1 fruit fly cellular context compared by ENCODE assay signal in genomic region chr3R:24100717-24101116, dm6.
A peak's percentile ranks its signal among the peaks of the same experiment; 100 is the strongest.
TF ChIP-seq lines count a peak whose summit lies in the region.

No protein-coding gene starts in this region.

TF ChIP-seq in whole organism, embryonic, 481 proteins besides CTCF, POLR2A, EP300 and RAD21 (continued from another document and continues in another):
- TF ChIP-seq CG18262 (tag; optimal IDR thresholded peaks at IDR 0.05; lab: Kevin White, UChicago) (peak; percentile 22), sna (GFP tag; IDR thresholded peaks at IDR 0.05; lab: Robert Waterston, UW; ENCODE audit: partially characterized antibody) (no peak), CG14050 (GFP tag; IDR thresholded peaks at IDR 0.05; lab: Robert Waterston, UW) (no peak), Hr3 (GFP tag; optimal IDR thresholded peaks at IDR 0.05; lab: Kevin White, UChicago) (no peak), CG12219 (GFP tag; optimal IDR thresholded peaks at IDR 0.05; lab: Kevin White, UChicago) (no peak), CG15269 (tag; optimal IDR thresholded peaks at IDR 0.05; lab: Kevin White, UChicago) (peak; percentile 57), mld (GFP tag; IDR thresholded peaks at IDR 0.05; lab: Robert Waterston, UW; ENCODE audit: partially characterized antibody) (no peak), CG1832 (GFP tag; optimal IDR thresholded peaks at IDR 0.05; lab: Kevin White, UChicago) (no peak), CG1233 (GFP tag; optimal IDR thresholded peaks at IDR 0.05; lab: Kevin White, UChicago) (no peak), CG33213 (GFP tag; optimal IDR thresholded peaks at IDR 0.05; lab: Kevin White, UChicago) (no peak), CG4820 (GFP tag; optimal IDR thresholded peaks at IDR 0.05; lab: Kevin White, UChicago) (no peak), Aef1 (GFP tag; IDR thresholded peaks at IDR 0.05; lab: Robert Waterston, UW) (no peak), CG4282 (GFP tag; optimal IDR thresholded peaks at IDR 0.05; lab: Kevin White, UChicago) (no peak), Dp (GFP tag; optimal IDR thresholded peaks at IDR 0.05; lab: Kevin White, UChicago) (no peak), tx (GFP tag; optimal IDR thresholded peaks at IDR 0.05; lab: Kevin White, UChicago) (no peak), Dfd (GFP tag; optimal IDR thresholded peaks at IDR 0.05; lab: Kevin White, UChicago) (no peak), insv (GFP tag; optimal IDR thresholded peaks at IDR 0.05; lab: Kevin White, UChicago) (no peak), Blimp-1 (GFP tag; optimal IDR thresholded peaks at IDR 0.05; lab: Kevin White, UChicago) (peak; percentile 2), pzg (GFP tag; optimal IDR thresholded peaks at IDR 0.05; lab: Kevin White, UChicago) (no peak), CG3065 (GFP tag; optimal IDR thresholded peaks at IDR 0.05; lab: Kevin White, UChicago) (no peak), aop (GFP tag; IDR thresholded peaks at IDR 0.05; lab: Robert Waterston, UW) (no peak), Trl (optimal IDR thresholded peaks at IDR 0.05; lab: Kevin White, UChicago) (no peak), Trl (GFP tag; optimal IDR thresholded peaks at IDR 0.05; lab: Kevin White, UChicago) (no peak), CG8765 (GFP tag; IDR thresholded peaks at IDR 0.05; lab: Robert Waterston, UW) (no peak), br (optimal IDR thresholded peaks at IDR 0.05; lab: Kevin White, UChicago) (no peak), CG5953 (GFP tag; IDR thresholded peaks at IDR 0.05; lab: Robert Waterston, UW) (no peak), CG32767 (GFP tag; IDR thresholded peaks at IDR 0.05; lab: Robert Waterston, UW) (no peak), ssp (GFP tag; IDR thresholded peaks at IDR 0.05; lab: Robert Waterston, UW) (no peak), CG9817 (tag; optimal IDR thresholded peaks at IDR 0.05; lab: Kevin White, UChicago) (no peak), CG2875 (GFP tag; optimal IDR thresholded peaks at IDR 0.05; lab: Kevin White, UChicago) (no peak), gem (tag; optimal IDR thresholded peaks at IDR 0.05; lab: Kevin White, UChicago) (peak; percentile 43), CG2120 (GFP tag; optimal IDR thresholded peaks at IDR 0.05; lab: Kevin White, UChicago) (peak; percentile 56), Mrtf (GFP tag; IDR thresholded peaks at IDR 0.05; lab: Robert Waterston, UW) (no peak), ro (GFP tag; IDR thresholded peaks at IDR 0.05; lab: Robert Waterston, UW) (no peak), CG17361 (GFP tag; IDR thresholded peaks at IDR 0.05; lab: Robert Waterston, UW) (0 out of 3 replicates have a peak, but pooled peaks have one; percentile 21), lov (optimal IDR thresholded peaks at IDR 0.05; lab: Kevin White, UChicago) (no peak), lov (GFP tag; IDR thresholded peaks at IDR 0.05; lab: Robert Waterston, UW) (no peak), Awh (GFP tag; IDR thresholded peaks at IDR 0.05; lab: Robert Waterston, UW) (no peak), CG32772 (GFP tag; IDR thresholded peaks at IDR 0.05; lab: Robert Waterston, UW) (0 out of 2 replicates have a peak, but pooled peaks have one; percentile 18), Dip3 (GFP tag; optimal IDR thresholded peaks at IDR 0.05; lab: Kevin White, UChicago) (peak; percentile 47), CG42726 (GFP tag; IDR thresholded peaks at IDR 0.05; lab: Robert Waterston, UW; ENCODE audit: partially characterized antibody) (no peak), sisA (GFP tag; IDR thresholded peaks at IDR 0.05; lab: Robert Waterston, UW) (peak; percentile 40; the same call in 1 of the 2 replicates), Kr (GFP tag; optimal IDR thresholded peaks at IDR 0.05; lab: Kevin White, UChicago) (no peak), Sry-δ (GFP tag; optimal IDR thresholded peaks at IDR 0.05; lab: Kevin White, UChicago) (no peak), CG12236 (GFP tag; optimal IDR thresholded peaks at IDR 0.05; lab: Kevin White, UChicago) (no peak), CG11560 (tag; IDR thresholded peaks at IDR 0.05; lab: Robert Waterston, UW) (no peak), CG4854 (GFP tag; optimal IDR thresholded peaks at IDR 0.05; lab: Kevin White, UChicago) (no peak), CG11456 (GFP tag; IDR thresholded peaks at IDR 0.05; lab: Robert Waterston, UW) (peak; percentile 65; the same call in 2 of the 3 replicates), CG2199 (GFP tag; IDR thresholded peaks at IDR 0.05; lab: Robert Waterston, UW) (no peak), CG4424 (GFP tag; optimal IDR thresholded peaks at IDR 0.05; lab: Kevin White, UChicago) (no peak), CG11398 (GFP tag; optimal IDR thresholded peaks at IDR 0.05; lab: Kevin White, UChicago) (no peak), dpn (GFP tag; optimal IDR thresholded peaks at IDR 0.05; lab: Kevin White, UChicago) (peak in 1 of 2 experiments; percentile 15), amos (GFP tag; IDR thresholded peaks at IDR 0.05; lab: Robert Waterston, UW; ENCODE audit: partially characterized antibody) (no peak; the same call in 1 of the 2 replicates), CG12104 (GFP tag; optimal IDR thresholded peaks at IDR 0.05; lab: Kevin White, UChicago) (no peak), PHDP (tag; optimal IDR thresholded peaks at IDR 0.05; lab: Kevin White, UChicago) (peak; percentile 37), Spps (tag; optimal IDR thresholded peaks at IDR 0.05; lab: Kevin White, UChicago) (no peak), sim (GFP tag; IDR thresholded peaks at IDR 0.05; lab: Robert Waterston, UW) (no peak), ase (GFP tag; IDR thresholded peaks at IDR 0.05; lab: Robert Waterston, UW) (no peak), CG15514 (GFP tag; optimal IDR thresholded peaks at IDR 0.05; lab: Kevin White, UChicago) (no peak), CG12769 (tag; optimal IDR thresholded peaks at IDR 0.05; lab: Kevin White, UChicago) (peak; percentile 31), ranshi (GFP tag; IDR thresholded peaks at IDR 0.05; lab: Robert Waterston, UW) (no peak), zen (tag; optimal IDR thresholded peaks at IDR 0.05; lab: Kevin White, UChicago) (no peak), Dad (GFP tag; optimal IDR thresholded peaks at IDR 0.05; lab: Kevin White, UChicago) (no peak), ems (GFP tag; optimal IDR thresholded peaks at IDR 0.05; lab: Kevin White, UChicago) (no peak), wdn (GFP tag; IDR thresholded peaks at IDR 0.05; lab: Robert Waterston, UW) (no peak), CG30431 (GFP tag; optimal IDR thresholded peaks at IDR 0.05; lab: Kevin White, UChicago) (no peak), Hmr (GFP tag; optimal IDR thresholded peaks at IDR 0.05; lab: Kevin White, UChicago) (peak; percentile 35), hb (GFP tag; IDR thresholded peaks at IDR 0.05; lab: Robert Waterston, UW; ENCODE audit: partially characterized antibody) (no peak), Bdp1 (GFP tag; optimal IDR thresholded peaks at IDR 0.05; lab: Kevin White, UChicago) (no peak), CG18764 (GFP tag; optimal IDR thresholded peaks at IDR 0.05; lab: Kevin White, UChicago) (no peak), Poxn (GFP tag; IDR thresholded peaks at IDR 0.05; lab: Robert Waterston, UW) (no peak), CG2678 (tag; optimal IDR thresholded peaks at IDR 0.05; lab: Kevin White, UChicago) (peak; percentile 28), fd64A (GFP tag; optimal IDR thresholded peaks at IDR 0.05; lab: Kevin White, UChicago) (no peak), CG2129 (GFP tag; IDR thresholded peaks at IDR 0.05; lab: Robert Waterston, UW; ENCODE audit: partially characterized antibody) (no peak), CG8944 (GFP tag; optimal IDR thresholded peaks at IDR 0.05; lab: Kevin White, UChicago) (no peak), CG6854 (GFP tag; optimal IDR thresholded peaks at IDR 0.05; lab: Kevin White, UChicago) (no peak), NfI (GFP tag; optimal IDR thresholded peaks at IDR 0.05; lab: Kevin White, UChicago) (no peak), CG10462 (GFP tag; optimal IDR thresholded peaks at IDR 0.05; lab: Kevin White, UChicago) (no peak), kay (GFP tag; optimal IDR thresholded peaks at IDR 0.05; lab: Kevin White, UChicago) (peak; percentile 8), unpg (GFP tag; optimal IDR thresholded peaks at IDR 0.05; lab: Kevin White, UChicago) (peak; percentile 27), cad (GFP tag; optimal IDR thresholded peaks at IDR 0.05; lab: Kevin White, UChicago) (no peak), ewg (GFP tag; optimal IDR thresholded peaks at IDR 0.05; lab: Kevin White, UChicago) (no peak), Rfx (GFP tag; IDR thresholded peaks at IDR 0.05; lab: Robert Waterston, UW) (peak; percentile 60), HmgD (GFP tag; optimal IDR thresholded peaks at IDR 0.05; lab: Kevin White, UChicago) (no peak), vfl (GFP tag; optimal IDR thresholded peaks at IDR 0.05; lab: Kevin White, UChicago) (no peak), Med (GFP tag; lab: Kevin White, UChicago) (peak; percentile 86), CG17328 (GFP tag; IDR thresholded peaks at IDR 0.05; lab: Robert Waterston, UW) (no peak), CG13287 (GFP tag; IDR thresholded peaks at IDR 0.05; lab: Robert Waterston, UW; ENCODE audit: partially characterized antibody) (no peak), CG17186 (GFP tag; optimal IDR thresholded peaks at IDR 0.05; lab: Kevin White, UChicago) (no peak), CG8089 (GFP tag; optimal IDR thresholded peaks at IDR 0.05; lab: Kevin White, UChicago) (no peak), ftz-f1 (GFP tag; optimal IDR thresholded peaks at IDR 0.05; lab: Kevin White, UChicago) (no peak), mirr (GFP tag; optimal IDR thresholded peaks at IDR 0.05; lab: Kevin White, UChicago) (no peak), CG17829 (tag; optimal IDR thresholded peaks at IDR 0.05; lab: Kevin White, UChicago) (no peak), Fer2 (tag; optimal IDR thresholded peaks at IDR 0.05; lab: Kevin White, UChicago) (no peak), abd-A (tag; optimal IDR thresholded peaks at IDR 0.05; lab: Kevin White, UChicago) (no peak), Stat92E (GFP tag; optimal IDR thresholded peaks at IDR 0.05; lab: Kevin White, UChicago) (no peak), CG7963 (GFP tag; IDR thresholded peaks at IDR 0.05; lab: Robert Waterston, UW; ENCODE audit: partially characterized antibody) (no peak), row (GFP tag; IDR thresholded peaks at IDR 0.05; lab: Robert Waterston, UW) (peak; percentile 69), Jarid2 (GFP tag; optimal IDR thresholded peaks at IDR 0.05; lab: Kevin White, UChicago) (no peak), CG7271 (tag; optimal IDR thresholded peaks at IDR 0.05; lab: Kevin White, UChicago) (no peak), trem (tag; optimal IDR thresholded peaks at IDR 0.05; lab: Kevin White, UChicago) (no peak), CG5245 (GFP tag; optimal IDR thresholded peaks at IDR 0.05; lab: Kevin White, UChicago) (no peak), C15 (GFP tag; IDR thresholded peaks at IDR 0.05; lab: Robert Waterston, UW) (no peak), CG31388 (GFP tag; optimal IDR thresholded peaks at IDR 0.05; lab: Kevin White, UChicago) (no peak), CG1529 (GFP tag; optimal IDR thresholded peaks at IDR 0.05; lab: Kevin White, UChicago) (no peak), CG32532 (GFP tag; IDR thresholded peaks at IDR 0.05; lab: Robert Waterston, UW) (peak; percentile 65), Antp (GFP tag; optimal IDR thresholded peaks at IDR 0.05; lab: Kevin White, UChicago) (no peak), tin (GFP tag; optimal IDR thresholded peaks at IDR 0.05; lab: Kevin White, UChicago) (no peak), maf-S (GFP tag; optimal IDR thresholded peaks at IDR 0.05; lab: Kevin White, UChicago) (no peak), CG8924 (tag; optimal IDR thresholded peaks at IDR 0.05; lab: Kevin White, UChicago) (no peak), schlank (tag; optimal IDR thresholded peaks at IDR 0.05; lab: Kevin White, UChicago) (no peak), Gug (GFP tag; IDR thresholded peaks at IDR 0.05; lab: Robert Waterston, UW) (peak; percentile 28; the same call in 1 of the 4 replicates), H15 (GFP tag; IDR thresholded peaks at IDR 0.05; lab: Robert Waterston, UW) (no peak), gsb (GFP tag; IDR thresholded peaks at IDR 0.05; lab: Robert Waterston, UW) (no peak), vvl (GFP tag; IDR thresholded peaks at IDR 0.05; lab: Robert Waterston, UW) (peak; percentile 56), B-H2 (GFP tag; optimal IDR thresholded peaks at IDR 0.05; lab: Kevin White, UChicago) (no peak), B-H1 (GFP tag; IDR thresholded peaks at IDR 0.05; lab: Robert Waterston, UW) (no peak), Bgb (GFP tag; IDR thresholded peaks at IDR 0.05; lab: Robert Waterston, UW; ENCODE audit: partially characterized antibody) (no peak), run (tag; optimal IDR thresholded peaks at IDR 0.05; lab: Kevin White, UChicago) (no peak), gro (GFP tag; optimal IDR thresholded peaks at IDR 0.05; lab: Kevin White, UChicago) (peak; percentile 52), E2f2 (GFP tag; IDR thresholded peaks at IDR 0.05; lab: Robert Waterston, UW) (no peak), trh (GFP tag; optimal IDR thresholded peaks at IDR 0.05; lab: Kevin White, UChicago) (no peak), rib (GFP tag; IDR thresholded peaks at IDR 0.05; lab: Robert Waterston, UW) (no peak), CG9727 (GFP tag; optimal IDR thresholded peaks at IDR 0.05; lab: Kevin White, UChicago) (no peak), CG7372 (GFP tag; IDR thresholded peaks at IDR 0.05; lab: Robert Waterston, UW) (no peak), Fer1 (GFP tag; optimal IDR thresholded peaks at IDR 0.05; lab: Kevin White, UChicago) (no peak), gt (GFP tag; IDR thresholded peaks at IDR 0.05; lab: Robert Waterston, UW) (no peak), CG14860 (GFP tag; IDR thresholded peaks at IDR 0.05; lab: Robert Waterston, UW; ENCODE audit: partially characterized antibody) (no peak), CG11723 (GFP tag; optimal IDR thresholded peaks at IDR 0.05; lab: Kevin White, UChicago) (no peak), peb (GFP tag; IDR thresholded peaks at IDR 0.05; lab: Robert Waterston, UW) (no peak), crc (GFP tag; optimal IDR thresholded peaks at IDR 0.05; lab: Kevin White, UChicago) (no peak), cas (GFP tag; IDR thresholded peaks at IDR 0.05; lab: Robert Waterston, UW) (no peak), bowl (GFP tag; IDR thresholded peaks at IDR 0.05; lab: Robert Waterston, UW) (no peak), pb (GFP tag; optimal IDR thresholded peaks at IDR 0.05; lab: Kevin White, UChicago) (no peak), CG34224 (GFP tag; IDR thresholded peaks at IDR 0.05; lab: Robert Waterston, UW; ENCODE audit: partially characterized antibody) (no peak), CG10543 (GFP tag; optimal IDR thresholded peaks at IDR 0.05; lab: Kevin White, UChicago) (no peak), sima (GFP tag; optimal IDR thresholded peaks at IDR 0.05; lab: Kevin White, UChicago) (no peak), CG10565 (GFP tag; optimal IDR thresholded peaks at IDR 0.05; lab: Kevin White, UChicago) (no peak), CG1792 (GFP tag; optimal IDR thresholded peaks at IDR 0.05; lab: Kevin White, UChicago) (no peak)
